Fruit fly (Drosophila melanogaster): ENCODE data around the gene CG5888.

CG5888 gene

dm6 chr2L:16422657-16423473 is 25.4 kb downstream of the CG5888 start:
- no peak for TF ChIP-seq CG12605 (GFP tag; IDR thresholded peaks at IDR 0.05)
- no peak for TF ChIP-seq CG8159 (tag; optimal IDR thresholded peaks at IDR 0.05)
- TF ChIP-seq gl (tag; optimal IDR thresholded peaks at IDR 0.05): peak; percentile 24
- TF ChIP-seq CG9948 (tag; optimal IDR thresholded peaks at IDR 0.05): no peak
- no peak; the same call in 2 of the 3 replicates for TF ChIP-seq fd96Ca (GFP tag; IDR thresholded peaks at IDR 0.05)

- TF ChIP-seq CG13204 (GFP tag; optimal IDR thresholded peaks at IDR 0.05) (no peak), CG14655 (GFP tag; optimal IDR thresholded peaks at IDR 0.05) (no peak), CG9948 (tag; optimal IDR thresholded peaks at IDR 0.05) (no peak), gl (tag; optimal IDR thresholded peaks at IDR 0.05) (no peak), EcR (GFP tag; optimal IDR thresholded peaks at IDR 0.05) (no peak), CG32121 (GFP tag; IDR thresholded peaks at IDR 0.05) (no peak), D1 (tag; optimal IDR thresholded peaks at IDR 0.05) (no peak), fd96Ca (GFP tag; IDR thresholded peaks at IDR 0.05) (no peak)
Measured at dm6 chr2L:16413772-16414171, 34.5 kb downstream of the CG5888 start.

dm6 chr2L:16407305-16407704 is 41.0 kb downstream of the CG5888 start:
- TF ChIP-seq CG17806 (tag; optimal IDR thresholded peaks at IDR 0.05): peak; percentile 25
- no peak for TF ChIP-seq CG32121 (GFP tag; IDR thresholded peaks at IDR 0.05)
- TF ChIP-seq fd96Ca (GFP tag; IDR thresholded peaks at IDR 0.05): no peak
- TF ChIP-seq CG9948 (tag; optimal IDR thresholded peaks at IDR 0.05): peak; percentile 28
- TF ChIP-seq CG34367 (tag; optimal IDR thresholded peaks at IDR 0.05): no peak
- TF ChIP-seq Pif1A (GFP tag; optimal IDR thresholded peaks at IDR 0.05): no peak
- no peak for TF ChIP-seq CG13204 (GFP tag; optimal IDR thresholded peaks at IDR 0.05)
- TF ChIP-seq CG10348 (GFP tag; IDR thresholded peaks at IDR 0.05): no peak
- peak; percentile 5 for TF ChIP-seq Pif1B (GFP tag; optimal IDR thresholded peaks at IDR 0.05)
- TF ChIP-seq CG8159 (tag; optimal IDR thresholded peaks at IDR 0.05): peak; percentile 54
- peak; percentile 22 for TF ChIP-seq CG8301 (tag; optimal IDR thresholded peaks at IDR 0.05)
- TF ChIP-seq Ets98B (GFP tag; IDR thresholded peaks at IDR 0.05): no peak
- TF ChIP-seq Snoo (tag; optimal IDR thresholded peaks at IDR 0.05): peak; percentile 30
- peak; percentile 52 for TF ChIP-seq CG14655 (GFP tag; optimal IDR thresholded peaks at IDR 0.05)
- no peak for TF ChIP-seq CG12605 (GFP tag; IDR thresholded peaks at IDR 0.05)
- no peak for TF ChIP-seq rn (GFP tag; IDR thresholded peaks at IDR 0.05)
- TF ChIP-seq CG15710 (tag; optimal IDR thresholded peaks at IDR 0.05): peak; percentile 49
- TF ChIP-seq D1 (tag; optimal IDR thresholded peaks at IDR 0.05): no peak
- no peak for TF ChIP-seq EcR (GFP tag; optimal IDR thresholded peaks at IDR 0.05)
- TF ChIP-seq gl (tag; optimal IDR thresholded peaks at IDR 0.05): no peak
- no peak for TF ChIP-seq CG4496 (GFP tag; IDR thresholded peaks at IDR 0.05)

- TF ChIP-seq fd96Ca (GFP tag; IDR thresholded peaks at IDR 0.05) (no peak), CG17806 (tag; optimal IDR thresholded peaks at IDR 0.05) (peak; percentile 55), D1 (tag; optimal IDR thresholded peaks at IDR 0.05) (no peak), rn (GFP tag; IDR thresholded peaks at IDR 0.05) (no peak), CG4496 (GFP tag; IDR thresholded peaks at IDR 0.05) (no peak), CG13204 (GFP tag; optimal IDR thresholded peaks at IDR 0.05) (no peak), CG14655 (GFP tag; optimal IDR thresholded peaks at IDR 0.05) (peak; percentile 47), CG8301 (tag; optimal IDR thresholded peaks at IDR 0.05) (peak; percentile 27), CG34367 (tag; optimal IDR thresholded peaks at IDR 0.05) (peak; percentile 50), CG8159 (tag; optimal IDR thresholded peaks at IDR 0.05) (peak; percentile 77), gl (tag; optimal IDR thresholded peaks at IDR 0.05) (peak; percentile 30), CG15710 (tag; optimal IDR thresholded peaks at IDR 0.05) (peak; percentile 64), Ets98B (GFP tag; IDR thresholded peaks at IDR 0.05) (no peak), EcR (GFP tag; optimal IDR thresholded peaks at IDR 0.05) (no peak), CG12605 (GFP tag; IDR thresholded peaks at IDR 0.05) (no peak), Pif1A (GFP tag; optimal IDR thresholded peaks at IDR 0.05) (peak; percentile 51), CG9948 (tag; optimal IDR thresholded peaks at IDR 0.05) (peak; percentile 61), Snoo (tag; optimal IDR thresholded peaks at IDR 0.05) (peak; percentile 37), Pif1B (GFP tag; optimal IDR thresholded peaks at IDR 0.05) (peak; percentile 60)
Measured at dm6 chr2L:16406523-16406922, 41.7 kb downstream of the CG5888 start.

dm6 chr2L:16402512-16402911 is 45.8 kb downstream of the CG5888 start:
- no peak for TF ChIP-seq CG10348 (GFP tag; IDR thresholded peaks at IDR 0.05)
- TF ChIP-seq Ets98B (GFP tag; IDR thresholded peaks at IDR 0.05): peak; percentile 68
- TF ChIP-seq CG14655 (GFP tag; optimal IDR thresholded peaks at IDR 0.05): peak; percentile 49
- TF ChIP-seq CG15710 (tag; optimal IDR thresholded peaks at IDR 0.05): no peak
- TF ChIP-seq fd96Ca (GFP tag; IDR thresholded peaks at IDR 0.05): peak; percentile 75
- TF ChIP-seq CG8159 (tag; optimal IDR thresholded peaks at IDR 0.05): peak; percentile 6
- TF ChIP-seq EcR (GFP tag; optimal IDR thresholded peaks at IDR 0.05): no peak
- no peak for TF ChIP-seq D1 (tag; optimal IDR thresholded peaks at IDR 0.05)
- TF ChIP-seq CG8301 (tag; optimal IDR thresholded peaks at IDR 0.05): no peak
- no peak for TF ChIP-seq CG13204 (GFP tag; optimal IDR thresholded peaks at IDR 0.05)
- no peak for TF ChIP-seq CG17806 (tag; optimal IDR thresholded peaks at IDR 0.05)
- TF ChIP-seq Pif1B (GFP tag; optimal IDR thresholded peaks at IDR 0.05): peak; percentile 29
- TF ChIP-seq gl (tag; optimal IDR thresholded peaks at IDR 0.05): no peak
- peak; percentile 56 for TF ChIP-seq CG32121 (GFP tag; IDR thresholded peaks at IDR 0.05)
- TF ChIP-seq CG12605 (GFP tag; IDR thresholded peaks at IDR 0.05): 0 out of 2 replicates have a peak, but pooled peaks have one; percentile 41
- TF ChIP-seq CG4496 (GFP tag; IDR thresholded peaks at IDR 0.05): peak; percentile 36; the same call in 1 of the 3 replicates
- TF ChIP-seq rn (GFP tag; IDR thresholded peaks at IDR 0.05): no peak
- no peak for TF ChIP-seq Snoo (tag; optimal IDR thresholded peaks at IDR 0.05)
- peak; percentile 5 for TF ChIP-seq CG34367 (tag; optimal IDR thresholded peaks at IDR 0.05)
- TF ChIP-seq Pif1A (GFP tag; optimal IDR thresholded peaks at IDR 0.05): peak; percentile 34
- TF ChIP-seq CG9948 (tag; optimal IDR thresholded peaks at IDR 0.05): peak; percentile 5
